Worm (Caenorhabditis elegans) whole organism, midembryonic: Measurements from ENCODE around the gene Y39A1A.10.

ENCODE experiments used
- T22C8.4 ChIP-seq: fragments of 200-800 bp; sonication (Bioruptor generic); IDR thresholded peaks from 2 replicates; pipeline ENCODE4 v1.3.6; 2022; ENCODE audit warnings: missing genetic modification characterization, missing compliant biosample characterization
- cog-1 ChIP-seq: sonication (generic microtip); optimal IDR thresholded peaks from 2 replicates; lab custom pipeline; 2016; ENCODE audit warnings: missing genetic modification characterization, missing compliant biosample characterization
- flt-1 ChIP-seq: fragments of 200-800 bp; sonication (Bioruptor generic); IDR thresholded peaks from 2 replicates; pipeline ENCODE4 v1.3.6; 2022; ENCODE audit warnings: missing genetic modification characterization, missing compliant biosample characterization
- klf-2 ChIP-seq: fragments of 200-800 bp; sonication (Bioruptor generic); conservative IDR thresholded peaks from 2 replicates; pipeline ENCODE4 v1.3.6; 2022; ENCODE audit warnings: missing genetic modification reagents, missing genetic modification characterization, missing compliant biosample characterization
- med-1 ChIP-seq: sonication (generic microtip); optimal IDR thresholded peaks from 2 replicates; lab custom pipeline; 2017; ENCODE audit warnings: missing genetic modification characterization, mild to moderate bottlenecking, missing compliant biosample characterization, antibody characterized with exemption, missing genetic modification reagents; ENCODE audit not compliant: insufficient read depth
- ref-1 ChIP-seq: fragments of 200-800 bp; sonication (Bioruptor generic); conservative IDR thresholded peaks from 2 replicates; pipeline ENCODE4 v1.3.6; 2022; ENCODE audit warnings: missing genetic modification reagents, missing genetic modification characterization, missing compliant biosample characterization
- tab-1 ChIP-seq: fragments of 200-800 bp; sonication (Bioruptor generic); IDR thresholded peaks from 2 replicates; pipeline ENCODE4 v1.3.6; 2022; ENCODE audit warnings: missing genetic modification characterization, missing compliant biosample characterization
- ztf-23 ChIP-seq: fragments of 200-800 bp; sonication (Bioruptor generic); IDR thresholded peaks from 2 replicates; pipeline ENCODE4 v1.3.6; 2022; ENCODE audit warnings: missing genetic modification reagents, missing genetic modification characterization, missing compliant biosample characterization
- ztf-29 ChIP-seq: fragments of 200-800 bp; sonication (Bioruptor generic); IDR thresholded peaks from 2 replicates; pipeline ENCODE4 v1.3.6; 2022; ENCODE audit warnings: missing genetic modification reagents, missing genetic modification characterization, missing compliant biosample characterization

Gene Y39A1A.10

ce11 chrIII:10642781-10643180 is 10.3 kb downstream of the Y39A1A.10 start, which contains the start of the genes dhs-11 and orc-1:
Gene dhs-11 (minus strand): TSS chrIII:10642865.
Gene orc-1 (plus strand): TSS chrIII:10643129.
- no peak for TF ChIP-seq ztf-29
- no peak for TF ChIP-seq cog-1 (tag; lab: Kevin White, UChicago)
- no peak for TF ChIP-seq klf-2 (GFP tag; lab: Robert Waterston, UW)
- TF ChIP-seq tab-1 (GFP tag; lab: Robert Waterston, UW): no peak
- TF ChIP-seq med-1 (GFP tag; lab: Kevin White, UChicago): no peak

- TF ChIP-seq ztf-23 (GFP tag; lab: Robert Waterston, UW) (no peak), klf-2 (GFP tag; lab: Robert Waterston, UW) (no peak), med-1 (GFP tag; lab: Kevin White, UChicago) (no peak), ztf-29 (no peak), ref-1 (GFP tag; lab: Robert Waterston, UW) (no peak), T22C8.4 (GFP tag; lab: Robert Waterston, UW) (no peak), tab-1 (GFP tag; lab: Robert Waterston, UW) (no peak), flt-1 (GFP tag; lab: Robert Waterston, UW) (no peak), cog-1 (tag; lab: Kevin White, UChicago) (no peak)
Observed at ce11 chrIII:10646094-10646493, 13.6 kb downstream of the Y39A1A.10 start, which contains the start of gene orc-4. Gene orc-4 (plus strand): TSS chrIII:10646170.

- TF ChIP-seq T22C8.4 (GFP tag; lab: Robert Waterston, UW) (no peak), ztf-29 (no peak)
Observed at ce11 chrIII:10649219-10649618, 16.7 kb downstream of the Y39A1A.10 start, which contains the start of gene emg-1. Gene emg-1 (plus strand): TSS chrIII:10649519.

ce11 chrIII:10651634-10652033 is 19.1 kb downstream of the Y39A1A.10 start:
- TF ChIP-seq tab-1 (GFP tag; lab: Robert Waterston, UW): no peak
- peak; percentile 53 for TF ChIP-seq cog-1 (tag; lab: Kevin White, UChicago)
- TF ChIP-seq flt-1 (GFP tag; lab: Robert Waterston, UW): peak; percentile 57; the same call in 1 of the 2 replicates
- TF ChIP-seq med-1 (GFP tag; lab: Kevin White, UChicago): no peak
- no peak for TF ChIP-seq ref-1 (GFP tag; lab: Robert Waterston, UW)
- TF ChIP-seq T22C8.4 (GFP tag; lab: Robert Waterston, UW): peak; percentile 69; the same call in 1 of the 2 replicates

ce11 chrIII:10652833-10653232 is 20.3 kb downstream of the Y39A1A.10 start:
- no peak for TF ChIP-seq klf-2 (GFP tag; lab: Robert Waterston, UW)
- TF ChIP-seq tab-1 (GFP tag; lab: Robert Waterston, UW): no peak
- TF ChIP-seq ztf-23 (GFP tag; lab: Robert Waterston, UW): no peak
- no peak for TF ChIP-seq cog-1 (tag; lab: Kevin White, UChicago)
- no peak for TF ChIP-seq med-1 (GFP tag; lab: Kevin White, UChicago)
- TF ChIP-seq T22C8.4 (GFP tag; lab: Robert Waterston, UW): no peak
- TF ChIP-seq flt-1 (GFP tag; lab: Robert Waterston, UW): no peak
- TF ChIP-seq ref-1 (GFP tag; lab: Robert Waterston, UW): no peak
- no peak for TF ChIP-seq ztf-29

ce11 chrIII:10653479-10653878 is 21.0 kb downstream of the Y39A1A.10 start:
- TF ChIP-seq cog-1 (tag; lab: Kevin White, UChicago) (no peak), med-1 (GFP tag; lab: Kevin White, UChicago) (no peak), T22C8.4 (GFP tag; lab: Robert Waterston, UW) (no peak), ztf-23 (GFP tag; lab: Robert Waterston, UW) (no peak), flt-1 (GFP tag; lab: Robert Waterston, UW) (no peak), klf-2 (GFP tag; lab: Robert Waterston, UW) (no peak), ztf-29 (no peak), tab-1 (GFP tag; lab: Robert Waterston, UW) (no peak), ref-1 (GFP tag; lab: Robert Waterston, UW) (no peak)

ce11 chrIII:10654718-10655117 is 22.2 kb downstream of the Y39A1A.10 start, which contains the start of gene cnt-2:
Gene cnt-2 (plus strand): TSS chrIII:10655018.
- TF ChIP-seq T22C8.4 (GFP tag; lab: Robert Waterston, UW): no peak
- no peak for TF ChIP-seq flt-1 (GFP tag; lab: Robert Waterston, UW)
- TF ChIP-seq ztf-23 (GFP tag; lab: Robert Waterston, UW): no peak
- TF ChIP-seq tab-1 (GFP tag; lab: Robert Waterston, UW): no peak
- TF ChIP-seq klf-2 (GFP tag; lab: Robert Waterston, UW): no peak
- no peak for TF ChIP-seq ref-1 (GFP tag; lab: Robert Waterston, UW)
- TF ChIP-seq med-1 (GFP tag; lab: Kevin White, UChicago): no peak
- no peak for TF ChIP-seq cog-1 (tag; lab: Kevin White, UChicago)
- no peak for TF ChIP-seq ztf-29

- TF ChIP-seq ztf-23 (GFP tag; lab: Robert Waterston, UW) (no peak), cog-1 (tag; lab: Kevin White, UChicago) (no peak), tab-1 (GFP tag; lab: Robert Waterston, UW) (no peak), med-1 (GFP tag; lab: Kevin White, UChicago) (no peak), klf-2 (GFP tag; lab: Robert Waterston, UW) (no peak), flt-1 (GFP tag; lab: Robert Waterston, UW) (no peak), T22C8.4 (GFP tag; lab: Robert Waterston, UW) (no peak), ref-1 (GFP tag; lab: Robert Waterston, UW) (no peak), ztf-29 (no peak)
Observed at ce11 chrIII:10656069-10656468, 23.5 kb downstream of the Y39A1A.10 start.

- no peak for TF ChIP-seq ztf-23 (GFP tag; lab: Robert Waterston, UW)
- TF ChIP-seq med-1 (GFP tag; lab: Kevin White, UChicago): no peak
- TF ChIP-seq klf-2 (GFP tag; lab: Robert Waterston, UW): no peak
- TF ChIP-seq tab-1 (GFP tag; lab: Robert Waterston, UW): no peak
- no peak for TF ChIP-seq T22C8.4 (GFP tag; lab: Robert Waterston, UW)
- no peak for TF ChIP-seq ztf-29
- no peak for TF ChIP-seq cog-1 (tag; lab: Kevin White, UChicago)
- TF ChIP-seq ref-1 (GFP tag; lab: Robert Waterston, UW): no peak
- TF ChIP-seq flt-1 (GFP tag; lab: Robert Waterston, UW): no peak
Observed at ce11 chrIII:10657661-10658060, 25.1 kb downstream of the Y39A1A.10 start.
